Worm (Caenorhabditis elegans) whole organism, late embryonic: ENCODE measurements around the gene srz-102.

ENCODE experiments used
- C08G9.2 ChIP-seq: sonication (generic microtip); optimal IDR thresholded peaks from 2 replicates; lab custom pipeline; 2016; ENCODE audit warnings: mild to moderate bottlenecking, missing genetic modification characterization, moderate library complexity, missing compliant biosample characterization
- F13H6.1 ChIP-seq: sonication (generic microtip); optimal IDR thresholded peaks from 2 replicates; lab custom pipeline; 2016; ENCODE audit warnings: missing genetic modification characterization, missing compliant biosample characterization
- Y22D7AL.16 ChIP-seq: sonication (generic microtip); optimal IDR thresholded peaks from 2 replicates; lab custom pipeline; 2016; ENCODE audit warnings: missing genetic modification characterization, missing compliant biosample characterization
- ama-1 ChIP-seq: fragments of 150-350 bp; optimal IDR thresholded peaks from 2 replicates; lab custom pipeline; 2014
- ceh-14 ChIP-seq: sonication (generic microtip); optimal IDR thresholded peaks from 2 replicates; lab custom pipeline; 2016; ENCODE audit warnings: missing genotype, missing genetic modification characterization, missing compliant biosample characterization
- ceh-18 ChIP-seq: sonication (generic microtip); optimal IDR thresholded peaks from 2 replicates; lab custom pipeline; 2016; ENCODE audit warnings: missing genetic modification characterization, missing compliant biosample characterization
- ceh-2 ChIP-seq: sonication (generic microtip); optimal IDR thresholded peaks from 2 replicates; lab custom pipeline; 2016; ENCODE audit warnings: missing genotype, missing genetic modification characterization, missing compliant biosample characterization
- ceh-30 ChIP-seq: fragments of 150-350 bp; optimal IDR thresholded peaks from 2 replicates; lab custom pipeline; 2014; ENCODE audit warnings: missing biosample characterization, missing genetic modification characterization
- ceh-31 ChIP-seq: sonication (generic microtip); optimal IDR thresholded peaks from 2 replicates; lab custom pipeline; 2016; ENCODE audit warnings: missing genetic modification characterization, missing compliant biosample characterization
- ceh-45 ChIP-seq: fragments of 200-800 bp; sonication (Bioruptor generic); IDR thresholded peaks from 2 replicates; pipeline ENCODE4 v1.3.6; 2022; ENCODE audit warnings: missing genetic modification reagents, missing genetic modification characterization, missing compliant biosample characterization
- ceh-48 ChIP-seq: sonication (generic microtip); optimal IDR thresholded peaks from 2 replicates; lab custom pipeline; 2016; ENCODE audit warnings: missing genetic modification characterization, inconsistent platforms, missing compliant biosample characterization
- ceh-9 ChIP-seq: sonication (generic microtip); optimal IDR thresholded peaks from 2 replicates; lab custom pipeline; 2016; ENCODE audit warnings: mild to moderate bottlenecking, missing genetic modification characterization, inconsistent platforms, missing compliant biosample characterization
- dmd-4 ChIP-seq: sonication (generic microtip); optimal IDR thresholded peaks from 2 replicates; lab custom pipeline; 2016; ENCODE audit warnings: borderline replicate concordance, missing genetic modification characterization, missing compliant biosample characterization
- elt-2 ChIP-seq: sonication (generic microtip); optimal IDR thresholded peaks from 2 replicates; lab custom pipeline; 2016; ENCODE audit warnings: missing genetic modification reagents, missing genetic modification characterization, missing compliant biosample characterization
- eyg-1 ChIP-seq: sonication (generic microtip); optimal IDR thresholded peaks from 2 replicates; lab custom pipeline; 2016; ENCODE audit warnings: missing genotype, missing genetic modification characterization, missing compliant biosample characterization
- fkh-10 ChIP-seq: fragments of 150-350 bp; optimal IDR thresholded peaks from 2 replicates; lab custom pipeline; 2014; ENCODE audit warnings: missing biosample characterization, missing genetic modification reagents, missing genetic modification characterization
- fkh-6 ChIP-seq: sonication (generic microtip); optimal IDR thresholded peaks from 2 replicates; lab custom pipeline; 2016; ENCODE audit warnings: missing genetic modification characterization, missing compliant biosample characterization
- gmeb-2 ChIP-seq: sonication (generic microtip); optimal IDR thresholded peaks from 2 replicates; lab custom pipeline; 2016; ENCODE audit warnings: missing genetic modification characterization, inconsistent platforms, missing compliant biosample characterization
- hlh-13 ChIP-seq: fragments of 200-800 bp; sonication (Bioruptor generic); optimal IDR thresholded peaks from 2 replicates; lab custom pipeline; 2018; ENCODE audit warnings: mild to moderate bottlenecking, missing genetic modification characterization, missing compliant biosample characterization
- hlh-15 ChIP-seq: sonication (generic microtip); optimal IDR thresholded peaks from 2 replicates; lab custom pipeline; 2016; ENCODE audit warnings: missing genetic modification characterization, missing compliant biosample characterization
- hlh-30 ChIP-seq: sonication (generic microtip); optimal IDR thresholded peaks from 2 replicates; lab custom pipeline; 2017; ENCODE audit warnings: antibody characterized with exemption, missing genetic modification characterization, missing compliant biosample characterization; ENCODE audit not compliant: insufficient read depth
- hlh-6 ChIP-seq: sonication (generic microtip); optimal IDR thresholded peaks from 2 replicates; lab custom pipeline; 2016; ENCODE audit warnings: missing genotype, missing genetic modification characterization, missing compliant biosample characterization
- mec-3 ChIP-seq: sonication (generic microtip); optimal IDR thresholded peaks from 2 replicates; lab custom pipeline; 2016; ENCODE audit warnings: borderline replicate concordance, missing genetic modification characterization, missing compliant biosample characterization
- nhr-11 ChIP-seq: fragments of 150-350 bp; optimal IDR thresholded peaks from 2 replicates; lab custom pipeline; 2014; ENCODE audit warnings: missing biosample characterization, missing genetic modification characterization
- pag-3 ChIP-seq: sonication (generic microtip); optimal IDR thresholded peaks from 2 replicates; lab custom pipeline; 2016; ENCODE audit warnings: missing compliant biosample characterization, missing genetic modification characterization, borderline replicate concordance
- pat-9 ChIP-seq: fragments of 200-800 bp; sonication (Bioruptor generic); optimal IDR thresholded peaks from 2 replicates; lab custom pipeline; 2018; ENCODE audit warnings: mild to moderate bottlenecking, missing genetic modification characterization, moderate library complexity, missing compliant biosample characterization
- pax-1 ChIP-seq: fragments of 150-350 bp; optimal IDR thresholded peaks from 2 replicates; lab custom pipeline; 2014; ENCODE audit warnings: missing biosample characterization, missing genetic modification characterization
- pha-4 ChIP-seq: fragments of 150-350 bp; optimal IDR thresholded peaks from 2 replicates; lab custom pipeline; 2018; ENCODE audit warnings: missing biosample characterization, missing genetic modification reagents, missing genetic modification characterization
- ref-2 ChIP-seq: sonication (generic microtip); optimal IDR thresholded peaks from 2 replicates; lab custom pipeline; 2016; ENCODE audit warnings: missing genetic modification characterization, missing compliant biosample characterization
- rnt-1 ChIP-seq: sonication (generic microtip); optimal IDR thresholded peaks from 2 replicates; lab custom pipeline; 2016; ENCODE audit warnings: missing genetic modification characterization, missing compliant biosample characterization
- sdc-2 ChIP-seq: sonication (generic microtip); optimal IDR thresholded peaks from 2 replicates; lab custom pipeline; 2016; ENCODE audit warnings: missing genotype, missing genetic modification characterization, missing compliant biosample characterization
- sox-2 ChIP-seq: fragments of 200-800 bp; sonication (Bioruptor generic); IDR thresholded peaks from 2 replicates; pipeline ENCODE4 v1.3.6; 2022; ENCODE audit warnings: missing genetic modification reagents, missing genetic modification characterization, missing compliant biosample characterization
- sox-4 ChIP-seq: sonication (generic microtip); optimal IDR thresholded peaks from 2 replicates; lab custom pipeline; 2017; ENCODE audit warnings: mild to moderate bottlenecking, missing genetic modification characterization, inconsistent platforms, missing compliant biosample characterization
- syd-9 ChIP-seq: sonication (generic microtip); optimal IDR thresholded peaks from 2 replicates; lab custom pipeline; 2016; ENCODE audit warnings: mild to moderate bottlenecking, missing genetic modification characterization, moderate library complexity, missing compliant biosample characterization
- tbx-2 ChIP-seq: sonication (generic microtip); optimal IDR thresholded peaks from 2 replicates; lab custom pipeline; 2016; ENCODE audit warnings: missing genetic modification characterization, missing compliant biosample characterization
- ttx-3 ChIP-seq: sonication (generic microtip); optimal IDR thresholded peaks from 2 replicates; lab custom pipeline; 2016; ENCODE audit warnings: missing genetic modification reagents, missing genetic modification characterization, missing compliant biosample characterization
- unc-3 ChIP-seq, 2 experiments: fragments of 200-800 bp in 1 of 2; sonication (Bioruptor generic) in 1 of 2; sonication (generic microtip) in 1 of 2; conservative IDR thresholded peaks in 1 of 2; optimal IDR thresholded peaks in 1 of 2; 2 replicates each; pipeline versions ENCODE4 v1.3.6 to Lab custom; 2016 to 2022; ENCODE audit warnings: missing compliant biosample characterization in 2 of 2, missing genetic modification characterization in 2 of 2, missing genetic modification reagents in 1 of 2
- unc-55 ChIP-seq: sonication (generic microtip); optimal IDR thresholded peaks from 2 replicates; lab custom pipeline; 2017; ENCODE audit warnings: missing biosample characterization, missing genetic modification reagents, missing genetic modification characterization

The srz-102 gene

ce11 chrV:16675553-16675952, 11.8 kb upstream of the srz-102 start, which contains the start of gene srz-1:
TSS of gene srz-1 (plus strand) at chrV:16675853.
- no peak for TF ChIP-seq gmeb-2
- no peak for TF ChIP-seq tbx-2 (tag; lab: Kevin White, UChicago)
- TF ChIP-seq hlh-13: no peak
- TF ChIP-seq ceh-31 (tag; lab: Kevin White, UChicago): no peak
- TF ChIP-seq ttx-3 (tag; lab: Kevin White, UChicago): no peak
- TF ChIP-seq sdc-2: no peak
- TF ChIP-seq pag-3 (tag; lab: Kevin White, UChicago): no peak
- no peak for TF ChIP-seq rnt-1 (tag; lab: Kevin White, UChicago)
- TF ChIP-seq nhr-11 (tag; lab: Kevin White, UChicago): no peak
- TF ChIP-seq F13H6.1 (tag; lab: Kevin White, UChicago): no peak
- no peak for TF ChIP-seq ceh-48 (tag; lab: Kevin White, UChicago)
- no peak for TF ChIP-seq ceh-30 (tag; lab: Kevin White, UChicago)
- TF ChIP-seq ceh-2: no peak
- TF ChIP-seq fkh-6 (tag; lab: Kevin White, UChicago): no peak
- TF ChIP-seq ref-2 (tag; lab: Kevin White, UChicago): no peak
- no peak for TF ChIP-seq elt-2 (tag; lab: Kevin White, UChicago)
- no peak for TF ChIP-seq mec-3 (tag; lab: Kevin White, UChicago)

DNA sequence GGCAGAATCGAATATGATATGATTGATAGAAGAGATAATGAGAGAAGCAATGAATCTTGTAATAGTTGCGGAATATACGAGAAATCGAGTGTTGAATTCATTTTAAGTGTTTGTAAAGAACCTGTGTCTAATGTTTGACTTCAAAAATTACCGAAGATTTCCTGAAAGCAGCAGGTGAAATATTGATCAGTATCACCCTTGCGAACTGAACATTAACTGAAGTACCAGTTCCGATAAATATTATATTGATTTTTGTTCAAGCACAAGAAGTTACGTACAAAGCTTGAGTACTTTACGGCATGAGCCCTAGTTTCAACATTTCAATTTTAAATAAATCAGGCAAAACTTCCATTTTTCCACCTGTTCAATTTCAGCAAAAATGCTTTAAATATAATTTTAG, 8.1 kb upstream of the srz-102 start, which contains the start of gene srz-103:
Gene srz-103, minus strand, starts transcription at position 101 of the 400 bp plus-strand sequence.
- TF ChIP-seq ceh-14 (tag; lab: Kevin White, UChicago): no peak
- no peak for TF ChIP-seq sox-4 (tag; lab: Kevin White, UChicago)
- no peak for TF ChIP-seq elt-2 (tag; lab: Kevin White, UChicago)

ce11 chrV:16679981-16680380, 7.3 kb upstream of the srz-102 start, which contains the start of gene srw-44:
TSS of gene srw-44 (plus strand) at chrV:16680281.
- no peak for TF ChIP-seq ama-1
- no peak for TF ChIP-seq fkh-6 (tag; lab: Kevin White, UChicago)
- no peak for TF ChIP-seq hlh-6
- no peak for TF ChIP-seq ceh-18 (tag; lab: Kevin White, UChicago)
- no peak for TF ChIP-seq pax-1 (tag; lab: Kevin White, UChicago)
- no peak for TF ChIP-seq hlh-15 (tag; lab: Kevin White, UChicago)
- TF ChIP-seq syd-9: no peak
- no peak for TF ChIP-seq ceh-9 (tag; lab: Kevin White, UChicago)
- no peak for TF ChIP-seq fkh-10 (GFP tag; lab: Kevin White, UChicago)

- no peak for TF ChIP-seq pag-3 (tag; lab: Kevin White, UChicago)
- no peak for TF ChIP-seq sox-4 (tag; lab: Kevin White, UChicago)
- no peak for TF ChIP-seq dmd-4 (tag; lab: Kevin White, UChicago)
- TF ChIP-seq hlh-30 (tag; lab: Kevin White, UChicago): no peak
- TF ChIP-seq ama-1: no peak
- no peak for TF ChIP-seq pat-9
- TF ChIP-seq unc-55 (GFP tag; lab: Kevin White, UChicago): no peak
- TF ChIP-seq gmeb-2: no peak
- TF ChIP-seq hlh-13: no peak
- no peak for TF ChIP-seq C08G9.2 (tag; lab: Kevin White, UChicago)
- TF ChIP-seq Y22D7AL.16 (tag; lab: Kevin White, UChicago): no peak
- TF ChIP-seq ceh-45: no peak
- no peak for TF ChIP-seq ceh-14 (tag; lab: Kevin White, UChicago)
- TF ChIP-seq sox-2 (GFP tag; lab: Robert Waterston, UW): no peak
These were observed 4.4 kb upstream of the srz-102 start, which contains the start of gene srw-36 for ce11 chrV:16682886-16683285. TSS of gene srw-36 (plus strand) at chrV:16683186.

DNA sequence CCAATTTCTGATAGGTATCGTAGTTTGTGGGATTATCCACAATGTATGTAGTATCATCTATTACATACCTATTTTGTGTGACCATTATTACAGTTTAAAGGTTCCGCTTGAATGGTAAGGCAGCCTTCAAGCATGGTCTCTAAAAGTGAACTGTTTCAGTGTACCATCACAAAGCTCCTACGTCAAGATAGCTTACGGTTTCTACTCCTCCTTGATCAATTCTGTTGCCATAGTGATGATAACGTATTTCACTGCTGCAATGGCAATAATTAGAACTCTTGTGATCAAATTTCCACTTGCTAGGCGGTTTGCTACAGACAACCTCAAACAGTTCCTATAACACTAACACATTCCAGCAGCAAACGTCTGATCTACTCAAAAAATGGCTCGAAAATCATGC, 4.0 kb upstream of the srz-102 start:
- TF ChIP-seq pha-4 (no peak), unc-3 (GFP tag; conservative IDR thresholded peaks at IDR 0.05; lab: Robert Waterston, UW) (no peak), unc-3 (tag; optimal IDR thresholded peaks at IDR 0.05; lab: Kevin White, UChicago) (no peak), ref-2 (tag; lab: Kevin White, UChicago) (no peak), eyg-1 (tag; lab: Kevin White, UChicago) (no peak)
